Fruit fly (Drosophila melanogaster) whole organism, wandering third instar larva: ENCODE results near the gene CG18754.

ENCODE experiments used
- Abd-B ChIP-seq: fragments of >200 bp; optimal IDR thresholded peaks from 2 replicates; lab custom pipeline; 2017; ENCODE audit warnings: missing biosample characterization, missing genetic modification characterization
- CG32264 ChIP-seq: fragments of 200-800 bp; sonication (Bioruptor generic); optimal IDR thresholded peaks from 2 replicates; lab custom pipeline; 2016; ENCODE audit warnings: missing biosample characterization, missing genetic modification characterization
- CG9705 ChIP-seq: fragments of 200-800 bp; sonication (Bioruptor generic); optimal IDR thresholded peaks from 2 replicates; lab custom pipeline; 2018; ENCODE audit warnings: missing biosample characterization, mild to moderate bottlenecking, missing genetic modification characterization
- CrebA ChIP-seq: fragments of 200-800 bp; sonication (Bioruptor generic); optimal IDR thresholded peaks from 2 replicates; lab custom pipeline; 2016; ENCODE audit warnings: missing biosample characterization, mild to moderate bottlenecking, missing genetic modification characterization, borderline replicate concordance
- Dfd ChIP-seq: fragments of >200 bp; optimal IDR thresholded peaks from 2 replicates; lab custom pipeline; 2017; ENCODE audit warnings: missing biosample characterization, missing genetic modification characterization
- Dif ChIP-seq: fragments of 200-275, 200-300 bp; sonication (Bioruptor generic); optimal IDR thresholded peaks from 2 replicates; lab custom pipeline; 2018; ENCODE audit warnings: missing biosample characterization, missing genetic modification characterization; ENCODE audit not compliant: partially characterized antibody
- GATAd ChIP-seq: sonication (Bioruptor generic); optimal IDR thresholded peaks from 2 replicates; lab custom pipeline; 2016; ENCODE audit warnings: missing biosample characterization, missing genetic modification characterization
- HLH106 ChIP-seq: fragments of 200-800 bp; optimal IDR thresholded peaks from 3 replicates; lab custom pipeline; 2019; ENCODE audit warnings: missing biosample characterization, mild to moderate bottlenecking, missing genetic modification characterization, moderate library complexity
- Hnf4 ChIP-seq: fragments of 200-800 bp; sonication (Bioruptor generic); optimal IDR thresholded peaks from 2 replicates; lab custom pipeline; 2016; ENCODE audit warnings: missing biosample characterization, mild to moderate bottlenecking, missing genetic modification characterization
- Hr78 ChIP-seq: fragments of >200 bp; optimal IDR thresholded peaks from 2 replicates; lab custom pipeline; 2017; ENCODE audit warnings: missing biosample characterization, missing genetic modification characterization
- Hr83 ChIP-seq: fragments of 200-300 bp; sonication (Bioruptor generic); optimal IDR thresholded peaks from 2 replicates; lab custom pipeline; 2016; ENCODE audit warnings: missing biosample characterization, mild to moderate bottlenecking, missing genetic modification characterization, moderate library complexity; ENCODE audit not compliant: poor library complexity, severe bottlenecking
- Jra ChIP-seq: sonication (Bioruptor generic); optimal IDR thresholded peaks from 2 replicates; lab custom pipeline; 2016; ENCODE audit warnings: missing biosample characterization, missing genetic modification characterization
- Mio ChIP-seq: sonication (Bioruptor generic); optimal IDR thresholded peaks from 2 replicates; lab custom pipeline; 2016; ENCODE audit warnings: missing biosample characterization, missing genetic modification characterization
- Myc ChIP-seq: fragments of >200 bp; optimal IDR thresholded peaks from 2 replicates; lab custom pipeline; 2017
- N ChIP-seq: fragments of >200 bp; optimal IDR thresholded peaks from 2 replicates; lab custom pipeline; 2018; ENCODE audit warnings: missing biosample characterization, missing external identifiers, missing genetic modification characterization
- OdsH ChIP-seq: fragments of 200-800 bp; sonication (Bioruptor generic); optimal IDR thresholded peaks from 2 replicates; lab custom pipeline; 2016; ENCODE audit warnings: missing biosample characterization, mild to moderate bottlenecking, missing genetic modification characterization
- Rel ChIP-seq, 2 experiments: fragments of 200-800 bp; sonication (Bioruptor generic) in 1 of 2; optimal IDR thresholded peaks; 2 replicates in 1 of 2; 3 replicates in 1 of 2; lab custom pipeline; 2016 to 2019; ENCODE audit warnings: mild to moderate bottlenecking in 2 of 2, missing biosample characterization in 2 of 2, missing genetic modification characterization in 2 of 2, moderate library complexity in 1 of 2
- Sp1 ChIP-seq: fragments of 200-800 bp; sonication (Bioruptor generic); optimal IDR thresholded peaks from 3 replicates; lab custom pipeline; 2019; ENCODE audit warnings: missing biosample characterization, mild to moderate bottlenecking, missing genetic modification characterization, moderate library complexity
- Vsx2 ChIP-seq: fragments of 200-300, 225-300 bp; sonication (Bioruptor generic); optimal IDR thresholded peaks from 2 replicates; lab custom pipeline; 2018; ENCODE audit warnings: missing biosample characterization, missing genetic modification characterization; ENCODE audit not compliant: partially characterized antibody
- br ChIP-seq: fragments of 200-800 bp; sonication (Bioruptor generic); optimal IDR thresholded peaks from 2 replicates; lab custom pipeline; 2016; ENCODE audit warnings: missing biosample characterization, missing genetic modification characterization
- brk ChIP-seq: fragments of 200-800 bp; sonication (Bioruptor generic); optimal IDR thresholded peaks from 2 replicates; lab custom pipeline; 2016; ENCODE audit warnings: missing biosample characterization, mild to moderate bottlenecking, missing genetic modification characterization
- dl ChIP-seq, 2 experiments: fragments of 175-275, 200-275 bp in 1 of 2; fragments of 200-275 bp in 1 of 2; sonication (Bioruptor generic); optimal IDR thresholded peaks; lab custom pipeline; 2018; ENCODE audit warnings: mild to moderate bottlenecking in 2 of 2, missing biosample characterization in 2 of 2, missing genetic modification characterization in 2 of 2, moderate library complexity in 2 of 2; ENCODE audit not compliant: partially characterized antibody in 2 of 2, insufficient read depth in 1 of 2
- dmrt93B ChIP-seq: fragments of 200-800 bp; sonication (Bioruptor generic); optimal IDR thresholded peaks from 2 replicates; lab custom pipeline; 2018; ENCODE audit warnings: missing biosample characterization, mild to moderate bottlenecking, missing genetic modification characterization
- dsf ChIP-seq: sonication (Bioruptor generic); optimal IDR thresholded peaks from 2 replicates; lab custom pipeline; 2016; ENCODE audit warnings: missing biosample characterization, missing genetic modification characterization, borderline replicate concordance
- ey ChIP-seq: fragments of 200-800 bp; sonication (Bioruptor generic); optimal IDR thresholded peaks from 2 replicates; lab custom pipeline; 2016; ENCODE audit warnings: missing biosample characterization, missing genetic modification characterization
- foxo ChIP-seq, 2 experiments: fragments of 200-800 bp; sonication (Bioruptor generic); optimal IDR thresholded peaks; 2 replicates in 1 of 2; 3 replicates in 1 of 2; lab custom pipeline; 2016 to 2017; ENCODE audit warnings: missing biosample characterization in 2 of 2, missing genetic modification characterization in 2 of 2
- fru ChIP-seq: fragments of 200-800 bp; sonication (Bioruptor generic); optimal IDR thresholded peaks from 3 replicates; lab custom pipeline; 2016; ENCODE audit warnings: missing biosample characterization, mild to moderate bottlenecking, missing genetic modification characterization
- h ChIP-seq: fragments of 200-800 bp; sonication (Bioruptor generic); optimal IDR thresholded peaks from 3 replicates; lab custom pipeline; 2016; ENCODE audit warnings: missing biosample characterization, mild to moderate bottlenecking, missing genetic modification characterization
- jim ChIP-seq: fragments of 175-275, 200-325 bp; sonication (Bioruptor generic); optimal IDR thresholded peaks from 2 replicates; lab custom pipeline; 2016; ENCODE audit warnings: missing biosample characterization, mild to moderate bottlenecking, missing genetic modification characterization
- lola ChIP-seq: fragments of >200 bp; optimal IDR thresholded peaks from 2 replicates; lab custom pipeline; 2017; ENCODE audit warnings: missing biosample characterization, missing genetic modification characterization
- pan ChIP-seq: fragments of >200 bp; optimal IDR thresholded peaks from 2 replicates; lab custom pipeline; 2017
- psq ChIP-seq: fragments of 200-800 bp; sonication (Bioruptor generic); optimal IDR thresholded peaks from 3 replicates; lab custom pipeline; 2017; ENCODE audit warnings: missing biosample characterization, mild to moderate bottlenecking, missing genetic modification characterization, moderate library complexity
- rgr ChIP-seq: fragments of 200-800 bp; sonication (Bioruptor generic); optimal IDR thresholded peaks from 3 replicates; lab custom pipeline; 2016; ENCODE audit warnings: missing biosample characterization, mild to moderate bottlenecking, missing genetic modification characterization
- sage ChIP-seq: fragments of 200-800 bp; sonication (Bioruptor generic); optimal IDR thresholded peaks from 2 replicates; lab custom pipeline; 2016; ENCODE audit warnings: missing biosample characterization, mild to moderate bottlenecking, missing genetic modification characterization
- sv ChIP-seq: fragments of 200-800 bp; sonication (Bioruptor generic); optimal IDR thresholded peaks from 3 replicates; lab custom pipeline; 2016; ENCODE audit warnings: missing biosample characterization, missing genetic modification characterization
- tai ChIP-seq: sonication (Bioruptor generic); optimal IDR thresholded peaks from 2 replicates; lab custom pipeline; 2016; ENCODE audit warnings: missing biosample characterization, missing genetic modification characterization
- usp ChIP-seq: fragments of >200 bp; optimal IDR thresholded peaks from 2 replicates; lab custom pipeline; 2017; ENCODE audit warnings: missing biosample characterization, missing genetic modification characterization
- woc ChIP-seq: sonication (Bioruptor generic); optimal IDR thresholded peaks from 2 replicates; lab custom pipeline; 2016; ENCODE audit warnings: missing biosample characterization, mild to moderate bottlenecking, missing genetic modification characterization

Gene CG18754

DNA sequence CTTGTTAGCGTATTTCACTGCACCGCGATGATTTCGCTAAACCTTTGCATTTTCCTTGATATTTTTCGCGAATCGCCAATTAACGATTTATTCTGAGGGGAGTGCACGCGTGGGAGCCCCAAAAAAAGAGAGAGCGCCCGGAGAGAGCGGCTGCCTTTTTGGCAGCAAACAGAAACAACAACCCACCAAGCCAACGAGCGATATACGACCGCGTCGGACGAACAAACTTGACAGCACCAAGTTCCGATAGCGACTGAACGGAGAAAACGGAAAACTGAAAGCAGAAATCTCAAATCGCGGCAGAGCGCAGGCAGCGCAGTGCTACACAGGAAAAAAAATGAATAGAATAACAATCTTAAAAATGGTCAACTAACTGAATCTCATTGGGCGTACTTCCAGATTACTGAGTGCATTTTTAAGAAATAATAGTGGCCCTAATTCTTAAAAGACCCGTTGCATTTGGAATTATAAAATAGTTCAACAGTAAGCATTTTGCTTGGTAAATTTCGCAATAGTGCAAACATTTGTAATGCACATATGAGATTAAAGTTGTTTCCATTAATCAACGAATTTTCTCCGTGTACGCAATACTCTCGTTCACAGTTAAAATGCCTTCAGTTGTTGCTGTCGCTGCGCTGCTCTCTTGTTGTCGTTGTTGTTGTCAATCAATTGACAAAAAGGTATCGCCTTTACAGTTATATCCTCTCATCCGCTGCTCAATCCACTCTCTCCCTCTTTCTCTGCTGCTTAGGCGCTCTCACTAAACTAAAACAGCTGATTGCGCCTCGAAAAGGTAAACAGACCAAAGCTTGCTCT lies 14.2 kb upstream of the CG18754 start, which contains the start of gene CG31145:
Gene CG31145, minus strand, starts transcription at position 259 of the 816 bp plus-strand sequence.
- TF ChIP-seq sage (GFP tag; lab: Kevin White, UChicago) (peak; percentile 97), CrebA (peak; percentile 92), jim (GFP tag; lab: Kevin White, UChicago) (no peak), sv (GFP tag; lab: Kevin White, UChicago) (peak; percentile 100), psq (GFP tag; lab: Kevin White, UChicago) (peak; percentile 98), Dif (peak; percentile 96), OdsH (peak; percentile 99), dmrt93B (peak; percentile 100), Hnf4 (GFP tag; lab: Kevin White, UChicago) (peak; percentile 98), HLH106 (peak; percentile 99), dsf (GFP tag; lab: Kevin White, UChicago) (peak; percentile 89), fru (GFP tag; lab: Kevin White, UChicago) (peak; percentile 99), rgr (GFP tag; lab: Kevin White, UChicago) (peak; percentile 99), Sp1 (GFP tag; lab: Kevin White, UChicago) (peak; percentile 99), foxo (GFP tag; optimal IDR thresholded peaks at IDR 0.05; lab: Kevin White, UChicago) (peak; percentile 94 to 99), Dfd (GFP tag; lab: Kevin White, UChicago) (peak; percentile 98), brk (peak; percentile 96), woc (GFP tag; lab: Kevin White, UChicago) (peak; percentile 98), pan (lab: Kevin White, UChicago) (no peak), Myc (lab: Kevin White, UChicago) (no peak), dl (GFP tag; optimal IDR thresholded peaks at IDR 0.05; lab: Kevin White, UChicago; ENCODE audit: insufficient read depth in 1 of 2, partially characterized antibody in 2 of 2) (peak; percentile 86 to 92), Hr78 (no peak), CG32264 (GFP tag; lab: Kevin White, UChicago) (peak; percentile 98), Jra (GFP tag; lab: Kevin White, UChicago) (peak; percentile 97), ey (GFP tag; lab: Kevin White, UChicago) (peak; percentile 99), Rel (GFP tag; optimal IDR thresholded peaks at IDR 0.05; lab: Kevin White, UChicago) (peak; percentile 94), Rel (tag; optimal IDR thresholded peaks at IDR 0.05; lab: Kevin White, UChicago) (peak; percentile 84), h (GFP tag; lab: Kevin White, UChicago) (peak; percentile 99), lola (GFP tag; lab: Kevin White, UChicago) (no peak), br (GFP tag; lab: Kevin White, UChicago) (peak; percentile 99), tai (GFP tag; lab: Kevin White, UChicago) (peak; percentile 96), Hr83 (GFP tag; lab: Kevin White, UChicago) (peak; percentile 61), GATAd (GFP tag; lab: Kevin White, UChicago) (peak; percentile 83), Mio (peak; percentile 91), Vsx2 (GFP tag; lab: Kevin White, UChicago) (peak; percentile 68), CG9705 (GFP tag; lab: Kevin White, UChicago) (peak; percentile 98), Abd-B (GFP tag; lab: Kevin White, UChicago) (no peak), N (GFP tag; lab: Kevin White, UChicago) (no peak), usp (GFP tag; lab: Kevin White, UChicago) (no peak)

- TF ChIP-seq HLH106 (no peak), Vsx2 (GFP tag; lab: Kevin White, UChicago) (no peak), Abd-B (GFP tag; lab: Kevin White, UChicago) (no peak), Jra (GFP tag; lab: Kevin White, UChicago) (no peak), brk (no peak)
Measured at dm6 chr3R:23673084-23673483, 10.8 kb upstream of the CG18754 start.
